Worm (Caenorhabditis elegans): ENCODE measurements around the gene Y43D4A.6.
"Not testable (repeated sequence)": the region's sequence is repeated elsewhere in the genome, so short reads cannot be mapped to it uniquely, and the experiment has no call there.

DNA sequence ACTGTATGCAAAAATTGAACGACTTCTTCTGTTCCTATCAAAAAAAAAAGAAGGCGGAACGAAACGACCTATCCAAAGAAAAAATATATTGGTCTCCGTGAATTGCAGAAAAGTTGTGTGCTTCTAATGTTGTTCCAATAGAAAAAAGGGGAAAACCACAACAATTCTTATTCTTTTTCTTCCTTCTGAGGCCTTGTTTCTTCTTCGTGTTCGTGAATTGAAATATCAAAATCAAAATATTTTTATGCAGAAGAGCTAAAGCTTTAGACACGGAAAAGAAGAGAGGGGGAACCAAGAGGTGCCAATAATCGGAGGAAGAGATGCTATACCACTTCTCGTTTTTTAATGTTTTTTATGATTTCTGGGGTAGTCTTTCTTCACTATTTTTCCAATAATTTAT, 31.4 kb upstream of the Y43D4A.6 start, which contains the start of gene Y43D4A.2:
- not testable (repeated sequence) for TF ChIP-seq mdl-1 (tag; optimal IDR thresholded peaks at IDR 0.05); pqm-1 (tag; optimal IDR thresholded peaks at IDR 0.05); ZK546.5 (tag; optimal IDR thresholded peaks at IDR 0.05); nhr-43 (tag; optimal IDR thresholded peaks at IDR 0.05; ENCODE audit: poor library complexity, severe bottlenecking); sea-2 (GFP tag; optimal IDR thresholded peaks at IDR 0.05); ama-1 (optimal IDR thresholded peaks at IDR 0.05); fos-1 (tag; optimal IDR thresholded peaks at IDR 0.05)
